Fruit fly (Drosophila melanogaster) whole organism: ENCODE measurements around the gene Oatp33Ea.

Experiments
- CG8478 ChIP-seq: fragments of >200 bp; optimal IDR thresholded peaks from 2 replicates; lab custom pipeline; 2018; ENCODE audit warnings: inconsistent platforms
- Dll ChIP-seq: fragments of >200 bp; optimal IDR thresholded peaks from 2 replicates; lab custom pipeline; 2017
- EcR ChIP-seq, 2 experiments: fragments of >200 bp; optimal IDR thresholded peaks; 2 replicates each; lab custom pipeline; 2017; ENCODE audit warnings: missing biosample characterization in 2 of 2, missing genetic modification characterization in 2 of 2, missing genetic modification reagents in 2 of 2
- pan ChIP-seq: fragments of >200 bp; optimal IDR thresholded peaks from 2 replicates; lab custom pipeline; 2017
- psq ChIP-seq: fragments of >200 bp; optimal IDR thresholded peaks from 2 replicates; lab custom pipeline; 2017
- usp ChIP-seq: fragments of >200 bp; optimal IDR thresholded peaks from 2 replicates; lab custom pipeline; 2017; ENCODE audit warnings: missing biosample characterization, missing genetic modification characterization, mixed read lengths

The Oatp33Ea gene

dm6 chr2L:12481758-12482157, 36.0 kb upstream of the Oatp33Ea start:
- TF ChIP-seq usp (GFP tag; lab: Kevin White, UChicago) (no peak), pan (no peak), CG8478 (no peak), EcR (GFP tag; optimal IDR thresholded peaks at IDR 0.05; lab: Kevin White, UChicago) (no peak), psq (lab: Kevin White, UChicago) (no peak), Dll (no peak)

dm6 chr2L:12480846-12481245, 35.1 kb upstream of the Oatp33Ea start:
- no peak for TF ChIP-seq usp (GFP tag; lab: Kevin White, UChicago)
- TF ChIP-seq CG8478 = no peak
- no peak for TF ChIP-seq Dll
- TF ChIP-seq pan = no peak
- TF ChIP-seq EcR (GFP tag; optimal IDR thresholded peaks at IDR 0.05; lab: Kevin White, UChicago) = no peak
- no peak for TF ChIP-seq psq (lab: Kevin White, UChicago)

- TF ChIP-seq CG8478 (no peak), usp (GFP tag; lab: Kevin White, UChicago) (no peak)
These were observed 34.3 kb upstream of the Oatp33Ea start for dm6 chr2L:12479994-12480393.

DNA sequence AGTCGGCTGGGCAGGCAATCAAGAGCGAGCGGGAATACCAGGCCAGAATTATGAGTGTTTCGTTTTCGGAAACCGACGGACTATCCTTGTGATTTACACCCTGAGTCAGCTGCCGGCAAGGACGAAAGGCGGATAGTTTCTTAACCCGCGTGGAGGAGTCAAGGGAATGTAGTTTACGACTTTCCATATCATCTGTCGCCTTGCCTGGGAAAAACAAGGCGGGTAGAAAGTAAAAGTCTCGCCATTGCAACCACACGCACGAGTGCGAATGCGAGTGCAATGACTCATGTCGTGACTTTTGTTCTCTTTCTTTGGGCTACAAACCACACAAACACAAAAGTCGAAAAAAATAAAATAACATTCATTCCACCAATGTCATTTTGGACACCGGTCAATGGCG, 32.8 kb upstream of the Oatp33Ea start:
- TF ChIP-seq usp (GFP tag; lab: Kevin White, UChicago) = no peak
- peak in 1 of 2 experiments; percentile 32 for TF ChIP-seq EcR (GFP tag; optimal IDR thresholded peaks at IDR 0.05; lab: Kevin White, UChicago)
- TF ChIP-seq Dll = no peak

DNA sequence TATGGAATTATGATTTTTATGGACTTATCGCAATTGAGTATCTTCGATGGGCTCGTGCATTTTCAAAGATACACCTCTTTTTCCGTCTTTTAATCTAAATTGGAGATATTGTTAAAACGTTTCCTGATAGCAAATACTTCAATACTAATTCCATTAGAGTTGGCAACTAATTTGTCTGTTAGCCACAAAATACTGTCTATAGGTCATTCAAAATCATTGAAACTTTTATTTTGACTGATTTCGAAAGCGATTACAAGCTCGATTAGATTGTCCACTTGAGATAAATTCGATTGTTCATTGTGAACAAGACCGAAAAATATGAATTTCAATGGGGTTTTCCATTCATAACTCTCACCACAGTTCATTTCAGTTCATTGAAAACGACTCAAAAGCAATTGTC, 30.4 kb upstream of the Oatp33Ea start:
- TF ChIP-seq Dll = no peak
- no peak for TF ChIP-seq psq (lab: Kevin White, UChicago)
- no peak for TF ChIP-seq pan
- TF ChIP-seq CG8478 = no peak
- no peak for TF ChIP-seq EcR (GFP tag; optimal IDR thresholded peaks at IDR 0.05; lab: Kevin White, UChicago)
- TF ChIP-seq usp (GFP tag; lab: Kevin White, UChicago) = no peak

dm6 chr2L:12475308-12475707, 29.6 kb upstream of the Oatp33Ea start:
- TF ChIP-seq EcR (GFP tag; optimal IDR thresholded peaks at IDR 0.05; lab: Kevin White, UChicago) (no peak), psq (lab: Kevin White, UChicago) (no peak), pan (no peak), usp (GFP tag; lab: Kevin White, UChicago) (no peak), Dll (no peak), CG8478 (no peak)

- no peak for TF ChIP-seq Dll
- no peak for TF ChIP-seq usp (GFP tag; lab: Kevin White, UChicago)
- no peak for TF ChIP-seq psq (lab: Kevin White, UChicago)
- no peak for TF ChIP-seq EcR (GFP tag; optimal IDR thresholded peaks at IDR 0.05; lab: Kevin White, UChicago)
- no peak for TF ChIP-seq pan
- TF ChIP-seq CG8478 = no peak
These were observed 28.6 kb upstream of the Oatp33Ea start for dm6 chr2L:12474212-12474891.

DNA sequence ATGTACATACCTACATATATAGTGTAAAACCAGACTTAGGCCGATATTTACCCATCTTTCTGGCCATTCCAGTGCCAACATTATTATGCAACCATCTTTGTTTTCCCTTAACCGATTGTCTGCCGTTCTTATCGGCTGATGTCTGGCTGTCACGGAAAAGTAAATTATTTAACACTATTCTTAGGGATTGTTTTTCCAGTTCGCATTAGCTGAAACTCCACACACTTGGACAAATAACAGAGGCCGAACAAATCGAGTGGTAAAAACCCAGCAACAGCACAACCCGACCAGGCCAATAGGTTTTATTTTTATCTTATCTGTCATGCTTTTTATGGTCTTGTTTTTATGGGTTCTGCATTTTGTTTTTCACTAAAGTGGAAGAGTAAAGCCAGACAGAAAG, 27.9 kb upstream of the Oatp33Ea start:
- no peak for TF ChIP-seq Dll
- no peak for TF ChIP-seq EcR (GFP tag; optimal IDR thresholded peaks at IDR 0.05; lab: Kevin White, UChicago)
- TF ChIP-seq CG8478 = no peak
- no peak for TF ChIP-seq pan
- TF ChIP-seq psq (lab: Kevin White, UChicago) = no peak
- no peak for TF ChIP-seq usp (GFP tag; lab: Kevin White, UChicago)

DNA sequence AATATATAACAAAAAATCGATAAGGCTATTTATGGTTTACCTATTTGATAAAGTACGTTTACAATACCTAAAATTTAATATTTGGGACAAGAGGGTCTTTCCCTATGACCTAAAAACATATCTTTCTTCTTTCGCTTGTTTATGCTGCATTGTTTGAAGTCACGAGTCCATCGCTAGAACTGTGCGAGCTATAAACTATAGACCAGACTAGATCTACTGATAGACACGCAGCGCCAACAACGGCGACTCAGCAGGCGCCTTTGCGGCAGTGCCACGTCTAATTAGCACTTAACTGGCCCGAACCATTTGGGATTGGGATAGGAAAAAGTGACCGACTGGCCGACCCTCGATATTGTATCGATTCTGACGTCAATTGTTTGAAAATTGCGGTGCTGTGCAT, 27.3 kb upstream of the Oatp33Ea start:
- no peak for TF ChIP-seq psq (lab: Kevin White, UChicago)
- TF ChIP-seq CG8478 = no peak
- TF ChIP-seq pan = no peak
- TF ChIP-seq Dll = no peak
- no peak for TF ChIP-seq EcR (GFP tag; optimal IDR thresholded peaks at IDR 0.05; lab: Kevin White, UChicago)
- TF ChIP-seq usp (GFP tag; lab: Kevin White, UChicago) = no peak

- TF ChIP-seq pan (no peak), usp (GFP tag; lab: Kevin White, UChicago) (no peak), psq (lab: Kevin White, UChicago) (no peak), Dll (no peak)
These were observed 26.2 kb upstream of the Oatp33Ea start for dm6 chr2L:12471937-12472336.

- no peak for TF ChIP-seq psq (lab: Kevin White, UChicago)
- no peak for TF ChIP-seq usp (GFP tag; lab: Kevin White, UChicago)
These were observed 23.5 kb upstream of the Oatp33Ea start for dm6 chr2L:12469235-12469634.

DNA sequence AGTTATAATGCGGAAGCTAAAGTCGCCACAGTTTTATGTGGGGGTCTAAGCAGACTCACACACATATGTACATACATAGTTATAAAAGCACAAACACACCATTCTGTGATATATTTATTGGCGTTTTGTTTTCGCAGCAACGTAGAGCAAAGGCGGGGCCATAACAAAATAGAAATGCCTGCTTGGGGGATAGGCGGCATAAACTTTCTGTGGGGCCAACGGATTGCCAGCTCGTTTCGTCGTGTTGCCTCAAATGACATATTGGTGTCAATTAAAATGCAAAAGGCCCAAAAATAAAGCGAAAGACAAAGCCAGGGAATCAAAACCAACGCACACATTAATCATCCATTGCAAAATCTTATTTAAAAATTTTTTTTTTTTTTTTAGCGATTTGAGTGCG, 23.1 kb upstream of the Oatp33Ea start:
- TF ChIP-seq psq (lab: Kevin White, UChicago) (no peak), usp (GFP tag; lab: Kevin White, UChicago) (no peak), Dll (no peak), EcR (GFP tag; optimal IDR thresholded peaks at IDR 0.05; lab: Kevin White, UChicago) (no peak), pan (no peak), CG8478 (no peak)

DNA sequence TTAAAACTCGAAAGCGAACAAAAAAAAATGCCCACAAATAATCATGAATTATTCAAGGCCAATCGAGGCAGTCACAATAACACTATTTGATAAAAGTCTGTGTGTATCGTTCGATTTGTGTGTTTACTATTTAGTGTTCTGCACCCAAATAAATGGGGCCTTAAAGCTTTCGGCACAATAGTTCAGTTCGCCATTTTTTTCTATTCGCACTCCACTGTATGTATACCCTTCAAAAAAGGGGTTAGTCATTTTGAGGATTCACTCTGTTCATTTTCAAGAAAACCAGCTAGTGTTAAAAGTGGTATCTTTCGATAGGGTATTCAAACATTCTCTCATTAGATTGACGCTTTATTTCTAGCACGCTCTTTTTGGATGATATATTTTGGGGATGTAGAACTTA, 21.9 kb upstream of the Oatp33Ea start:
- TF ChIP-seq Dll (no peak), usp (GFP tag; lab: Kevin White, UChicago) (no peak), EcR (GFP tag; optimal IDR thresholded peaks at IDR 0.05; lab: Kevin White, UChicago) (no peak), pan (no peak), CG8478 (no peak), psq (lab: Kevin White, UChicago) (no peak)
